Worm (Caenorhabditis elegans) whole organism, midembryonic: Measurements from ENCODE around the gene kcc-1.

ENCODE experiments used
- T22C8.4 ChIP-seq: fragments of 200-800 bp; sonication (Bioruptor generic); IDR thresholded peaks from 2 replicates; pipeline ENCODE4 v1.3.6; 2022; ENCODE audit warnings: missing genetic modification characterization, missing compliant biosample characterization
- cog-1 ChIP-seq: sonication (generic microtip); optimal IDR thresholded peaks from 2 replicates; lab custom pipeline; 2016; ENCODE audit warnings: missing genetic modification characterization, missing compliant biosample characterization
- flt-1 ChIP-seq: fragments of 200-800 bp; sonication (Bioruptor generic); IDR thresholded peaks from 2 replicates; pipeline ENCODE4 v1.3.6; 2022; ENCODE audit warnings: missing genetic modification characterization, missing compliant biosample characterization
- klf-2 ChIP-seq: fragments of 200-800 bp; sonication (Bioruptor generic); conservative IDR thresholded peaks from 2 replicates; pipeline ENCODE4 v1.3.6; 2022; ENCODE audit warnings: missing genetic modification reagents, missing genetic modification characterization, missing compliant biosample characterization
- med-1 ChIP-seq: sonication (generic microtip); optimal IDR thresholded peaks from 2 replicates; lab custom pipeline; 2017; ENCODE audit warnings: missing genetic modification characterization, mild to moderate bottlenecking, missing compliant biosample characterization, antibody characterized with exemption, missing genetic modification reagents; ENCODE audit not compliant: insufficient read depth
- ref-1 ChIP-seq: fragments of 200-800 bp; sonication (Bioruptor generic); conservative IDR thresholded peaks from 2 replicates; pipeline ENCODE4 v1.3.6; 2022; ENCODE audit warnings: missing genetic modification reagents, missing genetic modification characterization, missing compliant biosample characterization
- tab-1 ChIP-seq: fragments of 200-800 bp; sonication (Bioruptor generic); IDR thresholded peaks from 2 replicates; pipeline ENCODE4 v1.3.6; 2022; ENCODE audit warnings: missing genetic modification characterization, missing compliant biosample characterization
- ztf-23 ChIP-seq: fragments of 200-800 bp; sonication (Bioruptor generic); IDR thresholded peaks from 2 replicates; pipeline ENCODE4 v1.3.6; 2022; ENCODE audit warnings: missing genetic modification reagents, missing genetic modification characterization, missing compliant biosample characterization
- ztf-29 ChIP-seq: fragments of 200-800 bp; sonication (Bioruptor generic); IDR thresholded peaks from 2 replicates; pipeline ENCODE4 v1.3.6; 2022; ENCODE audit warnings: missing genetic modification reagents, missing genetic modification characterization, missing compliant biosample characterization

The kcc-1 gene

DNA sequence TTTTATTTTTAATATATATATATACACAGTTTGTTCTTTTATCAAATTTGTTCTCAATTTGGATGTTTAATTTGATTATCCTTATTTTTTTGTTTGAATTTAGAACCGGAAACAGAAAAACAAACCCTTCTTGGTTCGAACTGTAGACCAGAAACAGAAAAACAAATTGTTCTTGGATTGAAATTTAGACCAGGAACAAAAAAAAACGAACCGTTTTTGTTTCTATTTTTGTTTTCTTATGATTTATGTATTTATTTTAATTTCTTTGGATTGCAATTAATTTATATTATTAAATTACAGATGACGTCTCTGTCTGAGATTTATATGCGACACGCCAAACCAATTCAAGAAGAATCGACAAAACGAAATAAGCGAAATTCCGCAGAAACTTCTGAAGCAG, 30.7 kb upstream of the kcc-1 start, which contains the start of gene C42D4.19:
C42D4.19 (plus strand) TSS at position 301 of the 400 bp plus-strand sequence.
- TF ChIP-seq klf-2 (GFP tag; lab: Robert Waterston, UW) (no peak), tab-1 (no peak), T22C8.4 (GFP tag; lab: Robert Waterston, UW) (no peak), ref-1 (GFP tag; lab: Robert Waterston, UW) (no peak), ztf-23 (GFP tag; lab: Robert Waterston, UW) (no peak)

DNA sequence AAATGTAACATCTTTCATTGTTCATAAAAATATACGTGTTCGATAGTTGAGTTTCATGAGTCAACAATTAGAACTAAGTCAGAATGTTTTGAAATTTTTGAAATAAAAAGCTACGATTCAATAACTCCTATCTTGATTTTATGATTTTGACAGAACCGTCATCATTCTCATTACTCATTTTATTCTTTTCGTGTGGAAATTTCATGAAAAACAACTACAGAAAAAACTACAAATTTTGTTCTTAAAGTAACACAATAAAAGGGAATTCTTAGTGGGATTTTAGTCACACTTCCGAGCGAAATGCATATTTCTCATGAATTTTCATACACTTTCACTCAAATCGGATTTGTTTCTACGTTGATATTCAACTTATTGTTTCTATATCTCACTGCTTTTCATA, 29.2 kb upstream of the kcc-1 start, which contains the start of gene str-44:
str-44 (plus strand) TSS at position 301 of the 400 bp plus-strand sequence.
- TF ChIP-seq T22C8.4 (GFP tag; lab: Robert Waterston, UW) (no peak), flt-1 (GFP tag; lab: Robert Waterston, UW) (no peak), ztf-23 (GFP tag; lab: Robert Waterston, UW) (no peak), med-1 (GFP tag; lab: Kevin White, UChicago) (no peak), tab-1 (no peak), ztf-29 (GFP tag; lab: Robert Waterston, UW) (no peak), cog-1 (no peak), klf-2 (GFP tag; lab: Robert Waterston, UW) (no peak), ref-1 (GFP tag; lab: Robert Waterston, UW) (no peak)

DNA sequence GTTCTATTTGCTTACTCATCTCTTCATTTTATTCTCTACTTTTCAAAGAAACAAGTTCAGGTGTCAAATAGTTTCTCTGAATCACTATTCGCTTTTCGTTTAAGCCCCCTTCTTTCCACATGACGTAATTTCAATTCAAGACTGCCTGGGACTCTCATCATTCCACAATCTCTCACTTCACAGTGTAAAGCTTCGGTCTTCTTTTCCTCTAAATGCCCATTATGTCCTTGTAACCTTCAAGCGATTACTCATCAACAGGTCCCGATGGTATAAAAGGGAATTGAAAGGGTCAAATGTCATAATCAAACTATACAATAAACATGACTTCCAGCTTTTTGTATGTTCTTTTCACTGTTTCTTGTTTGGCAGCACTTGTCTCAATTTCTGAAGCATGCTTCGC, 27.1 kb upstream of the kcc-1 start, which contains the start of gene C42D4.3:
C42D4.3 (plus strand) TSS at position 298 of the 400 bp plus-strand sequence.
- TF ChIP-seq klf-2 (GFP tag; lab: Robert Waterston, UW) = no peak

DNA sequence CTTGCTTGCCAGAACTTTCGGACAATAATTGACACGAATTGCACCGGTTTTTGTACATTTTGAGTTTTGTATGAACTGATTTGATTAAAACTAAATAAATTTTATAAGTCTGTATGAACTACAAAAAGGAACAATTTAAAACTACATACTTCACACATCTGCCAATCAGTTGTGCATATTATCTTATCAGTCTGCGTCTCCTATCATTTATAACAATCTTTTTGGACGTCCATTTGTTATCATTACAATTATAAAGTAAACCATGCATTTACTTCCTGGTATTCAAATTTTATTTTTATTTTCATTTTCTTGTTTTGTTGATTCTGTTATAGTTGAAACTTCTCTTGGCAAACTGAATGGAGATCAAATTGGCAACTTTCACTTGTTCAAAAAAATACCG, 25.8 kb upstream of the kcc-1 start, which contains the start of gene cest-10:
cest-10 (plus strand) TSS at position 254 of the 400 bp plus-strand sequence.
- no peak for TF ChIP-seq T22C8.4 (GFP tag; lab: Robert Waterston, UW)
- no peak for TF ChIP-seq cog-1
- TF ChIP-seq flt-1 (GFP tag; lab: Robert Waterston, UW) = no peak
- no peak for TF ChIP-seq tab-1
- TF ChIP-seq ref-1 (GFP tag; lab: Robert Waterston, UW) = no peak
- TF ChIP-seq ztf-23 (GFP tag; lab: Robert Waterston, UW) = no peak
- no peak for TF ChIP-seq klf-2 (GFP tag; lab: Robert Waterston, UW)
- TF ChIP-seq med-1 (GFP tag; lab: Kevin White, UChicago) = no peak
- TF ChIP-seq ztf-29 (GFP tag; lab: Robert Waterston, UW) = no peak

- no peak for TF ChIP-seq ztf-23 (GFP tag; lab: Robert Waterston, UW)
- no peak for TF ChIP-seq T22C8.4 (GFP tag; lab: Robert Waterston, UW)
- TF ChIP-seq ztf-29 (GFP tag; lab: Robert Waterston, UW) = no peak
- no peak for TF ChIP-seq ref-1 (GFP tag; lab: Robert Waterston, UW)
Measured at ce11 chrIV:7182818-7183217, 23.3 kb upstream of the kcc-1 start.

DNA sequence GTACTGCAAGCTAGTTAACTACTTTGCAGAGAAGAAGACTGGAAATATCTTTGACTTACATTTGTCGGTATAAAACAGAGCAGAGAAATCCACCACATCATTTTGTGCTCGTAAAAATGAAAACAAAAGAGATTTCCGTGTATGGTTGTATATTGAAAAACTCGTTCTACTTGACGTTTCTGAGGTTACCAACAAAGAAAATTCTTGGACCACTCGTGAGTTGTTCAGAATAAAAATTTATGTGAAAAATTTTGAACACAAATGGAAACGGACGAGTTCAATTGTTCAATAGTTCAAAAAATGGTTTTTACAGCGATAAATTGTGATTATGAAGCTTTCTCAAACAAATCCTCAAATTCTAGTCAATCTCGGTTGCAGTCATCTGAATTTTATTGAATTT, 21.5 kb upstream of the kcc-1 start, which contains the start of gene clec-179:
clec-179 (minus strand) TSS at position 101 of the 400 bp plus-strand sequence.
- TF ChIP-seq ref-1 (GFP tag; lab: Robert Waterston, UW) (no peak), flt-1 (GFP tag; lab: Robert Waterston, UW) (no peak), klf-2 (GFP tag; lab: Robert Waterston, UW) (no peak), ztf-23 (GFP tag; lab: Robert Waterston, UW) (no peak), ztf-29 (GFP tag; lab: Robert Waterston, UW) (no peak), cog-1 (no peak), med-1 (GFP tag; lab: Kevin White, UChicago) (no peak), tab-1 (no peak), T22C8.4 (GFP tag; lab: Robert Waterston, UW) (no peak)

- TF ChIP-seq T22C8.4 (GFP tag; lab: Robert Waterston, UW) (no peak), tab-1 (no peak), ref-1 (GFP tag; lab: Robert Waterston, UW) (no peak), klf-2 (GFP tag; lab: Robert Waterston, UW) (no peak), flt-1 (GFP tag; lab: Robert Waterston, UW) (no peak), med-1 (GFP tag; lab: Kevin White, UChicago) (no peak), ztf-29 (GFP tag; lab: Robert Waterston, UW) (no peak), ztf-23 (GFP tag; lab: Robert Waterston, UW) (no peak), cog-1 (no peak)
Measured at ce11 chrIV:7186756-7187155, 19.3 kb upstream of the kcc-1 start, which contains the start of gene str-249. TSS of gene str-249 (minus strand) at chrIV:7186856.

- TF ChIP-seq T22C8.4 (GFP tag; lab: Robert Waterston, UW) (no peak), ztf-23 (GFP tag; lab: Robert Waterston, UW) (no peak), ztf-29 (GFP tag; lab: Robert Waterston, UW) (no peak), flt-1 (GFP tag; lab: Robert Waterston, UW) (no peak), ref-1 (GFP tag; lab: Robert Waterston, UW) (no peak), cog-1 (no peak), klf-2 (GFP tag; lab: Robert Waterston, UW) (no peak), med-1 (GFP tag; lab: Kevin White, UChicago) (no peak), tab-1 (no peak)
Measured at ce11 chrIV:7188030-7188429, 18.0 kb upstream of the kcc-1 start, which contains the start of gene C42D4.13. TSS of gene C42D4.13 (minus strand) at chrIV:7188130.

ce11 chrIV:7188528-7189422, 17.3 kb upstream of the kcc-1 start, which contains the start of gene srlf-7:
TSS of gene srlf-7 (plus strand) at chrIV:7189287.
- TF ChIP-seq klf-2 (GFP tag; lab: Robert Waterston, UW) (no peak), cog-1 (no peak)
